Worm (Caenorhabditis elegans): ENCODE data around the gene F46G10.4.

The F46G10.4 gene

ce11 chrX:13318316-13318715 is 15.5 kb upstream of the F46G10.4 start:
- TF ChIP-seq tab-1 (GFP tag; IDR thresholded peaks at IDR 0.05) = no peak
- no peak for TF ChIP-seq ztf-23 (GFP tag; IDR thresholded peaks at IDR 0.05)
- no peak for TF ChIP-seq flt-1 (GFP tag; IDR thresholded peaks at IDR 0.05)
- TF ChIP-seq cog-1 (tag; optimal IDR thresholded peaks at IDR 0.05) = no peak
- TF ChIP-seq ztf-29 (GFP tag; IDR thresholded peaks at IDR 0.05) = no peak
- no peak for TF ChIP-seq med-1 (GFP tag; optimal IDR thresholded peaks at IDR 0.05; ENCODE audit: insufficient read depth)
- TF ChIP-seq ref-1 (GFP tag; conservative IDR thresholded peaks at IDR 0.05) = no peak
- no peak for TF ChIP-seq klf-2 (GFP tag; conservative IDR thresholded peaks at IDR 0.05)
- TF ChIP-seq T22C8.4 (GFP tag; IDR thresholded peaks at IDR 0.05) = no peak

- no peak for TF ChIP-seq tab-1 (GFP tag; IDR thresholded peaks at IDR 0.05)
- no peak for TF ChIP-seq T22C8.4 (GFP tag; IDR thresholded peaks at IDR 0.05)
- no peak for TF ChIP-seq klf-2 (GFP tag; conservative IDR thresholded peaks at IDR 0.05)
- TF ChIP-seq cog-1 (tag; optimal IDR thresholded peaks at IDR 0.05) = no peak
- TF ChIP-seq flt-1 (GFP tag; IDR thresholded peaks at IDR 0.05) = no peak
Measured at ce11 chrX:13320575-13320974, 13.3 kb upstream of the F46G10.4 start.

- no peak for TF ChIP-seq ref-1 (GFP tag; conservative IDR thresholded peaks at IDR 0.05)
Measured at ce11 chrX:13322886-13323285, 11.0 kb upstream of the F46G10.4 start, which contains the start of gene F46G10.2. Gene F46G10.2, plus strand, starts transcription at chrX:13322963.

- no peak for TF ChIP-seq T22C8.4 (GFP tag; IDR thresholded peaks at IDR 0.05)
- no peak for TF ChIP-seq cog-1 (tag; optimal IDR thresholded peaks at IDR 0.05)
- no peak for TF ChIP-seq ztf-23 (GFP tag; IDR thresholded peaks at IDR 0.05)
- TF ChIP-seq klf-2 (GFP tag; conservative IDR thresholded peaks at IDR 0.05) = no peak
- no peak for TF ChIP-seq ztf-29 (GFP tag; IDR thresholded peaks at IDR 0.05)
- no peak for TF ChIP-seq ref-1 (GFP tag; conservative IDR thresholded peaks at IDR 0.05)
- TF ChIP-seq med-1 (GFP tag; optimal IDR thresholded peaks at IDR 0.05; ENCODE audit: insufficient read depth) = no peak
- no peak for TF ChIP-seq flt-1 (GFP tag; IDR thresholded peaks at IDR 0.05)
- no peak for TF ChIP-seq tab-1 (GFP tag; IDR thresholded peaks at IDR 0.05)
Measured at ce11 chrX:13323697-13324096, 10.1 kb upstream of the F46G10.4 start.

ce11 chrX:13324326-13324725 is 9.5 kb upstream of the F46G10.4 start:
- no peak for TF ChIP-seq T22C8.4 (GFP tag; IDR thresholded peaks at IDR 0.05)
- no peak for TF ChIP-seq med-1 (GFP tag; optimal IDR thresholded peaks at IDR 0.05; ENCODE audit: insufficient read depth)
- TF ChIP-seq tab-1 (GFP tag; IDR thresholded peaks at IDR 0.05) = no peak
- no peak for TF ChIP-seq ztf-23 (GFP tag; IDR thresholded peaks at IDR 0.05)
- TF ChIP-seq cog-1 (tag; optimal IDR thresholded peaks at IDR 0.05) = no peak
- no peak for TF ChIP-seq flt-1 (GFP tag; IDR thresholded peaks at IDR 0.05)
- TF ChIP-seq klf-2 (GFP tag; conservative IDR thresholded peaks at IDR 0.05) = no peak
- TF ChIP-seq ref-1 (GFP tag; conservative IDR thresholded peaks at IDR 0.05) = no peak
- TF ChIP-seq ztf-29 (GFP tag; IDR thresholded peaks at IDR 0.05) = no peak

- no peak for TF ChIP-seq med-1 (GFP tag; optimal IDR thresholded peaks at IDR 0.05; ENCODE audit: insufficient read depth)
- no peak for TF ChIP-seq flt-1 (GFP tag; IDR thresholded peaks at IDR 0.05)
- TF ChIP-seq ztf-29 (GFP tag; IDR thresholded peaks at IDR 0.05) = no peak
- no peak for TF ChIP-seq T22C8.4 (GFP tag; IDR thresholded peaks at IDR 0.05)
- no peak for TF ChIP-seq ref-1 (GFP tag; conservative IDR thresholded peaks at IDR 0.05)
- no peak for TF ChIP-seq tab-1 (GFP tag; IDR thresholded peaks at IDR 0.05)
- no peak for TF ChIP-seq ztf-23 (GFP tag; IDR thresholded peaks at IDR 0.05)
- no peak for TF ChIP-seq cog-1 (tag; optimal IDR thresholded peaks at IDR 0.05)
- TF ChIP-seq klf-2 (GFP tag; conservative IDR thresholded peaks at IDR 0.05) = no peak
Measured at ce11 chrX:13325039-13325438, 8.8 kb upstream of the F46G10.4 start.

ce11 chrX:13328034-13328433 is 5.8 kb upstream of the F46G10.4 start, which contains the start of gene sir-2.2:
Gene sir-2.2, plus strand, starts transcription at chrX:13328067.
- TF ChIP-seq ztf-23 (GFP tag; IDR thresholded peaks at IDR 0.05) (no peak), flt-1 (GFP tag; IDR thresholded peaks at IDR 0.05) (no peak), cog-1 (tag; optimal IDR thresholded peaks at IDR 0.05) (no peak), ztf-29 (GFP tag; IDR thresholded peaks at IDR 0.05) (no peak), tab-1 (GFP tag; IDR thresholded peaks at IDR 0.05) (no peak), ref-1 (GFP tag; conservative IDR thresholded peaks at IDR 0.05) (no peak), med-1 (GFP tag; optimal IDR thresholded peaks at IDR 0.05; ENCODE audit: insufficient read depth) (no peak), klf-2 (GFP tag; conservative IDR thresholded peaks at IDR 0.05) (no peak), T22C8.4 (GFP tag; IDR thresholded peaks at IDR 0.05) (no peak)

- TF ChIP-seq T22C8.4 (GFP tag; IDR thresholded peaks at IDR 0.05) (no peak), ref-1 (GFP tag; conservative IDR thresholded peaks at IDR 0.05) (no peak), ztf-29 (GFP tag; IDR thresholded peaks at IDR 0.05) (no peak), klf-2 (GFP tag; conservative IDR thresholded peaks at IDR 0.05) (no peak), med-1 (GFP tag; optimal IDR thresholded peaks at IDR 0.05; ENCODE audit: insufficient read depth) (no peak), flt-1 (GFP tag; IDR thresholded peaks at IDR 0.05) (no peak), cog-1 (tag; optimal IDR thresholded peaks at IDR 0.05) (no peak), ztf-23 (GFP tag; IDR thresholded peaks at IDR 0.05) (no peak), tab-1 (GFP tag; IDR thresholded peaks at IDR 0.05) (no peak)
Measured at ce11 chrX:13328868-13329267, 5.0 kb upstream of the F46G10.4 start.

ce11 chrX:13331386-13331785 is 2.5 kb upstream of the F46G10.4 start, which contains the start of gene sir-2.3:
Gene sir-2.3, plus strand, starts transcription at chrX:13331686.
- TF ChIP-seq ref-1 (GFP tag; conservative IDR thresholded peaks at IDR 0.05) (no peak), T22C8.4 (GFP tag; IDR thresholded peaks at IDR 0.05) (no peak), tab-1 (GFP tag; IDR thresholded peaks at IDR 0.05) (no peak), ztf-23 (GFP tag; IDR thresholded peaks at IDR 0.05) (no peak), med-1 (GFP tag; optimal IDR thresholded peaks at IDR 0.05; ENCODE audit: insufficient read depth) (no peak), flt-1 (GFP tag; IDR thresholded peaks at IDR 0.05) (no peak), klf-2 (GFP tag; conservative IDR thresholded peaks at IDR 0.05) (no peak), ztf-29 (GFP tag; IDR thresholded peaks at IDR 0.05) (no peak), cog-1 (tag; optimal IDR thresholded peaks at IDR 0.05) (no peak)

- no peak for TF ChIP-seq T22C8.4 (GFP tag; IDR thresholded peaks at IDR 0.05)
- no peak for TF ChIP-seq ref-1 (GFP tag; conservative IDR thresholded peaks at IDR 0.05)
- no peak for TF ChIP-seq ztf-23 (GFP tag; IDR thresholded peaks at IDR 0.05)
- no peak for TF ChIP-seq tab-1 (GFP tag; IDR thresholded peaks at IDR 0.05)
- no peak for TF ChIP-seq med-1 (GFP tag; optimal IDR thresholded peaks at IDR 0.05; ENCODE audit: insufficient read depth)
- TF ChIP-seq ztf-29 (GFP tag; IDR thresholded peaks at IDR 0.05) = no peak
- TF ChIP-seq klf-2 (GFP tag; conservative IDR thresholded peaks at IDR 0.05) = no peak
- TF ChIP-seq flt-1 (GFP tag; IDR thresholded peaks at IDR 0.05) = no peak
- no peak for TF ChIP-seq cog-1 (tag; optimal IDR thresholded peaks at IDR 0.05)
Measured at ce11 chrX:13337000-13337399, 3.2 kb downstream of the F46G10.4 start.
